Worm (Caenorhabditis elegans) whole organism, late embryonic: ENCODE results near the gene srt-38.
"Not testable (repeated sequence)": the region's sequence is repeated elsewhere in the genome, so short reads cannot be mapped to it uniquely, and the experiment has no call there.

ENCODE experiments used
- C38D4.7 ChIP-seq: fragments of 200-800 bp; sonication (Bioruptor generic); optimal IDR thresholded peaks from 2 replicates; lab custom pipeline; 2018; ENCODE audit warnings: mild to moderate bottlenecking, missing genetic modification characterization, moderate library complexity, missing compliant biosample characterization
- F13H6.1 ChIP-seq: sonication (generic microtip); optimal IDR thresholded peaks from 2 replicates; lab custom pipeline; 2016; ENCODE audit warnings: missing genetic modification characterization, missing compliant biosample characterization
- K02D7.2 ChIP-seq: sonication (generic microtip); optimal IDR thresholded peaks from 2 replicates; lab custom pipeline; 2017; ENCODE audit warnings: mild to moderate bottlenecking, missing genetic modification characterization, missing compliant biosample characterization
- T23F11.4 ChIP-seq: fragments of 200-800 bp; sonication (Bioruptor generic); optimal IDR thresholded peaks from 2 replicates; lab custom pipeline; 2018; ENCODE audit warnings: mild to moderate bottlenecking, missing genetic modification characterization, missing compliant biosample characterization
- Y22D7AL.16 ChIP-seq: sonication (generic microtip); optimal IDR thresholded peaks from 2 replicates; lab custom pipeline; 2016; ENCODE audit warnings: missing genetic modification characterization, missing compliant biosample characterization
- ceh-18 ChIP-seq: sonication (generic microtip); optimal IDR thresholded peaks from 2 replicates; lab custom pipeline; 2016; ENCODE audit warnings: missing genetic modification characterization, missing compliant biosample characterization
- ceh-45 ChIP-seq: fragments of 200-800 bp; sonication (Bioruptor generic); IDR thresholded peaks from 2 replicates; pipeline ENCODE4 v1.3.6; 2022; ENCODE audit warnings: missing genetic modification reagents, missing genetic modification characterization, missing compliant biosample characterization
- ceh-6 ChIP-seq: fragments of 200-800 bp; sonication (Bioruptor generic); optimal IDR thresholded peaks from 2 replicates; lab custom pipeline; 2018; ENCODE audit warnings: mild to moderate bottlenecking, missing genetic modification characterization, missing compliant biosample characterization
- dmd-4 ChIP-seq: sonication (generic microtip); optimal IDR thresholded peaks from 2 replicates; lab custom pipeline; 2016; ENCODE audit warnings: borderline replicate concordance, missing genetic modification characterization, missing compliant biosample characterization
- dve-1 ChIP-seq: sonication (generic microtip); optimal IDR thresholded peaks from 2 replicates; lab custom pipeline; 2017; ENCODE audit warnings: antibody characterized with exemption, mild to moderate bottlenecking, missing genetic modification characterization, missing compliant biosample characterization
- ets-4 ChIP-seq: sonication (generic microtip); optimal IDR thresholded peaks from 2 replicates; lab custom pipeline; 2016; ENCODE audit warnings: missing genetic modification characterization, missing compliant biosample characterization
- fax-1 ChIP-seq: sonication (generic microtip); optimal IDR thresholded peaks from 2 replicates; lab custom pipeline; 2016; ENCODE audit warnings: missing genotype, missing genetic modification characterization, missing compliant biosample characterization
- gmeb-2 ChIP-seq: sonication (generic microtip); optimal IDR thresholded peaks from 2 replicates; lab custom pipeline; 2016; ENCODE audit warnings: missing genetic modification characterization, inconsistent platforms, missing compliant biosample characterization
- hlh-13 ChIP-seq: fragments of 200-800 bp; sonication (Bioruptor generic); optimal IDR thresholded peaks from 2 replicates; lab custom pipeline; 2018; ENCODE audit warnings: mild to moderate bottlenecking, missing genetic modification characterization, missing compliant biosample characterization
- hlh-15 ChIP-seq: sonication (generic microtip); optimal IDR thresholded peaks from 2 replicates; lab custom pipeline; 2016; ENCODE audit warnings: missing genetic modification characterization, missing compliant biosample characterization
- hlh-30 ChIP-seq: sonication (generic microtip); optimal IDR thresholded peaks from 2 replicates; lab custom pipeline; 2017; ENCODE audit warnings: antibody characterized with exemption, missing genetic modification characterization, missing compliant biosample characterization; ENCODE audit not compliant: insufficient read depth
- lim-6 ChIP-seq: sonication (generic microtip); optimal IDR thresholded peaks from 2 replicates; lab custom pipeline; 2016; ENCODE audit warnings: missing genetic modification characterization, missing compliant biosample characterization
- madf-2 ChIP-seq: sonication (generic microtip); optimal IDR thresholded peaks from 2 replicates; lab custom pipeline; 2017; ENCODE audit warnings: missing genetic modification characterization, missing compliant biosample characterization
- nfya-1 ChIP-seq: sonication (generic microtip); optimal IDR thresholded peaks from 2 replicates; lab custom pipeline; 2017; ENCODE audit warnings: missing genetic modification characterization, mild to moderate bottlenecking, missing compliant biosample characterization, antibody characterized with exemption, moderate library complexity
- nhr-11 ChIP-seq: fragments of 150-350 bp; optimal IDR thresholded peaks from 2 replicates; lab custom pipeline; 2014; ENCODE audit warnings: missing biosample characterization, missing genetic modification characterization
- npax-4 ChIP-seq: sonication (generic microtip); optimal IDR thresholded peaks from 2 replicates; lab custom pipeline; 2016; ENCODE audit warnings: missing genetic modification characterization, missing compliant biosample characterization
- odd-2 ChIP-seq: sonication (generic microtip); optimal IDR thresholded peaks from 2 replicates; lab custom pipeline; 2017; ENCODE audit warnings: antibody characterized with exemption, mild to moderate bottlenecking, missing genetic modification characterization, missing compliant biosample characterization
- pag-3 ChIP-seq: sonication (generic microtip); optimal IDR thresholded peaks from 2 replicates; lab custom pipeline; 2016; ENCODE audit warnings: missing compliant biosample characterization, missing genetic modification characterization, borderline replicate concordance
- pat-9 ChIP-seq: fragments of 200-800 bp; sonication (Bioruptor generic); optimal IDR thresholded peaks from 2 replicates; lab custom pipeline; 2018; ENCODE audit warnings: mild to moderate bottlenecking, missing genetic modification characterization, moderate library complexity, missing compliant biosample characterization
- pha-4 ChIP-seq: fragments of 150-350 bp; optimal IDR thresholded peaks from 2 replicates; lab custom pipeline; 2018; ENCODE audit warnings: missing biosample characterization, missing genetic modification reagents, missing genetic modification characterization
- pqm-1 ChIP-seq: sonication (generic microtip); optimal IDR thresholded peaks from 2 replicates; lab custom pipeline; 2016; ENCODE audit warnings: missing genetic modification characterization, missing compliant biosample characterization
- pros-1 ChIP-seq: fragments of 150-350 bp; optimal IDR thresholded peaks from 2 replicates; lab custom pipeline; 2014; ENCODE audit warnings: missing biosample characterization, missing genetic modification reagents, missing genetic modification characterization
- ref-2 ChIP-seq: sonication (generic microtip); optimal IDR thresholded peaks from 2 replicates; lab custom pipeline; 2016; ENCODE audit warnings: missing genetic modification characterization, missing compliant biosample characterization
- sdc-2 ChIP-seq: sonication (generic microtip); optimal IDR thresholded peaks from 2 replicates; lab custom pipeline; 2016; ENCODE audit warnings: missing genotype, missing genetic modification characterization, missing compliant biosample characterization
- syd-9 ChIP-seq: sonication (generic microtip); optimal IDR thresholded peaks from 2 replicates; lab custom pipeline; 2016; ENCODE audit warnings: mild to moderate bottlenecking, missing genetic modification characterization, moderate library complexity, missing compliant biosample characterization
- tbx-7 ChIP-seq: sonication (generic microtip); optimal IDR thresholded peaks from 2 replicates; lab custom pipeline; 2016; ENCODE audit warnings: missing genotype, missing genetic modification characterization, missing compliant biosample characterization
- unc-42 ChIP-seq: sonication (generic microtip); optimal IDR thresholded peaks from 2 replicates; lab custom pipeline; 2016; ENCODE audit warnings: missing genotype, missing genetic modification characterization, missing compliant biosample characterization

The srt-38 gene

ce11 chrV:4281699-4282098 lies 10.5 kb upstream of the srt-38 start, which contains the start of gene srt-37:
Gene srt-37 (minus strand): TSS chrV:4281799.
- TF ChIP-seq madf-2 (tag; lab: Kevin White, UChicago); hlh-13 (GFP tag; lab: Kevin White, UChicago); nhr-11 (tag; lab: Kevin White, UChicago): not testable (repeated sequence)

- TF ChIP-seq pat-9; odd-2 (tag; lab: Kevin White, UChicago); lim-6 (tag; lab: Kevin White, UChicago): not testable (repeated sequence)
These were observed 7.6 kb upstream of the srt-38 start, which contains the start of gene srt-20 for ce11 chrV:4278735-4279134. Gene srt-20 (minus strand): TSS chrV:4278835.

ce11 chrV:4273372-4273771 lies 2.2 kb upstream of the srt-38 start:
- no peak for TF ChIP-seq pha-4 (tag; lab: Kevin White, UChicago)
- TF ChIP-seq hlh-30 (tag; lab: Kevin White, UChicago): no peak
- TF ChIP-seq ceh-45: no peak

ce11 chrV:4268213-4268612 lies 2.9 kb downstream of the srt-38 start, which contains the start of gene srt-36:
Gene srt-36 (minus strand): TSS chrV:4268313.
- not testable (repeated sequence) for TF ChIP-seq pag-3; ceh-6 (GFP tag; lab: Kevin White, UChicago); dve-1 (tag; lab: Kevin White, UChicago)

ce11 chrV:4264516-4264915 lies 6.6 kb downstream of the srt-38 start, which contains the start of gene srt-35:
Gene srt-35 (minus strand): TSS chrV:4264616.
- TF ChIP-seq ceh-18 (tag; lab: Kevin White, UChicago) (no peak), pros-1 (no peak), gmeb-2 (tag; lab: Kevin White, UChicago) (no peak), hlh-15 (tag; lab: Kevin White, UChicago) (no peak), pag-3 (no peak), nhr-11 (tag; lab: Kevin White, UChicago) (no peak), madf-2 (tag; lab: Kevin White, UChicago) (no peak), Y22D7AL.16 (tag; lab: Kevin White, UChicago) (no peak), npax-4 (no peak), nfya-1 (tag; lab: Kevin White, UChicago) (no peak), lim-6 (tag; lab: Kevin White, UChicago) (no peak), tbx-7 (no peak), F13H6.1 (tag; lab: Kevin White, UChicago) (no peak), syd-9 (tag; lab: Kevin White, UChicago) (no peak)
- TF ChIP-seq, all 69 proteins: peak for 0

- no peak for TF ChIP-seq ref-2 (tag; lab: Kevin White, UChicago)
These were observed 9.8 kb downstream of the srt-38 start for ce11 chrV:4261385-4261784.

- TF ChIP-seq pha-4 (tag; lab: Kevin White, UChicago): no peak
- no peak for TF ChIP-seq fax-1 (tag; lab: Kevin White, UChicago)
- TF ChIP-seq syd-9 (tag; lab: Kevin White, UChicago): no peak
- TF ChIP-seq madf-2 (tag; lab: Kevin White, UChicago): no peak
- no peak for TF ChIP-seq K02D7.2 (tag; lab: Kevin White, UChicago)
- TF ChIP-seq gmeb-2 (tag; lab: Kevin White, UChicago): no peak
- no peak for TF ChIP-seq pqm-1 (tag; lab: Kevin White, UChicago)
- TF ChIP-seq hlh-30 (tag; lab: Kevin White, UChicago): no peak
- TF ChIP-seq unc-42 (tag; lab: Kevin White, UChicago): no peak
- no peak for TF ChIP-seq sdc-2
- no peak for TF ChIP-seq T23F11.4 (GFP tag; lab: Kevin White, UChicago)
- no peak for TF ChIP-seq C38D4.7 (GFP tag; lab: Kevin White, UChicago)
- no peak for TF ChIP-seq ets-4 (tag; lab: Kevin White, UChicago)
- TF ChIP-seq dmd-4 (tag; lab: Kevin White, UChicago): no peak
- TF ChIP-seq pag-3: no peak
- TF ChIP-seq dve-1 (tag; lab: Kevin White, UChicago): no peak
- TF ChIP-seq nhr-11 (tag; lab: Kevin White, UChicago): no peak
- no peak for TF ChIP-seq nfya-1 (tag; lab: Kevin White, UChicago)
These were observed 11.1 kb downstream of the srt-38 start, which contains the start of gene srt-3 for ce11 chrV:4260090-4260489. Gene srt-3 (minus strand): TSS chrV:4260190.
